Fruit fly (Drosophila melanogaster): ENCODE measurements around the gene CG17162.

The CG17162 gene

dm6 chrX:23071237-23071688, 25.3 kb downstream of the CG17162 start:
- TF ChIP-seq Sp1 (GFP tag; optimal IDR thresholded peaks at IDR 0.05) (peak; percentile 1), HLH106 (tag; optimal IDR thresholded peaks at IDR 0.05) (peak; percentile 27), woc (GFP tag; optimal IDR thresholded peaks at IDR 0.05) (peak; percentile 1), foxo (GFP tag; optimal IDR thresholded peaks at IDR 0.05) (peak in 1 of 2 experiments; percentile 12), Jra (GFP tag; optimal IDR thresholded peaks at IDR 0.05) (no peak), dmrt93B (GFP tag; optimal IDR thresholded peaks at IDR 0.05) (peak; percentile 22)

- TF ChIP-seq Hr83 (GFP tag; optimal IDR thresholded peaks at IDR 0.05; ENCODE audit: poor library complexity, severe bottlenecking) (no peak), Rel (GFP tag; optimal IDR thresholded peaks at IDR 0.05) (no peak), Rel (tag; optimal IDR thresholded peaks at IDR 0.05) (peak; percentile 85)
Measured at dm6 chrX:23067521-23068459, 28.7 kb downstream of the CG17162 start, which contains the start of gene CG17167. Gene CG17167, plus strand, starts transcription at chrX:23068301.

- TF ChIP-seq lola (GFP tag; optimal IDR thresholded peaks at IDR 0.05) (no peak), psq (GFP tag; optimal IDR thresholded peaks at IDR 0.05) (no peak), tai (GFP tag; optimal IDR thresholded peaks at IDR 0.05) (no peak), sage (GFP tag; optimal IDR thresholded peaks at IDR 0.05) (no peak), woc (GFP tag; optimal IDR thresholded peaks at IDR 0.05) (no peak), dmrt93B (GFP tag; optimal IDR thresholded peaks at IDR 0.05) (no peak), h (GFP tag; optimal IDR thresholded peaks at IDR 0.05) (no peak), rgr (GFP tag; optimal IDR thresholded peaks at IDR 0.05) (no peak), jim (GFP tag; optimal IDR thresholded peaks at IDR 0.05) (no peak), CrebA (GFP tag; optimal IDR thresholded peaks at IDR 0.05; ENCODE audit: borderline replicate concordance) (no peak), Dfd (GFP tag; optimal IDR thresholded peaks at IDR 0.05) (no peak), sv (GFP tag; optimal IDR thresholded peaks at IDR 0.05) (no peak), br (GFP tag; optimal IDR thresholded peaks at IDR 0.05) (no peak), brk (GFP tag; optimal IDR thresholded peaks at IDR 0.05) (no peak), Sp1 (GFP tag; optimal IDR thresholded peaks at IDR 0.05) (no peak), Jra (GFP tag; optimal IDR thresholded peaks at IDR 0.05) (no peak), Hr83 (GFP tag; optimal IDR thresholded peaks at IDR 0.05; ENCODE audit: poor library complexity, severe bottlenecking) (no peak)
Measured at dm6 chrX:23035766-23036165, 60.8 kb downstream of the CG17162 start, which contains the start of gene CG12061. Gene CG12061, plus strand, starts transcription at chrX:23036066.

All from whole organism, wandering third instar larva.